Worm (Caenorhabditis elegans) whole organism, L1 larva: ENCODE measurements around the gene sre-27.

Experiments
- C34B4.2 ChIP-seq: sonication (generic microtip); optimal IDR thresholded peaks from 2 replicates; lab custom pipeline; 2017; ENCODE audit warnings: mild to moderate bottlenecking, missing genetic modification characterization, missing compliant biosample characterization
- Y116A8C.19 ChIP-seq: sonication (generic microtip); optimal IDR thresholded peaks from 2 replicates; lab custom pipeline; 2016; ENCODE audit warnings: missing compliant biosample characterization, missing genetic modification characterization, borderline replicate concordance
- aha-1 ChIP-seq: fragments of 150-350 bp; optimal IDR thresholded peaks from 2 replicates; lab custom pipeline; 2014; ENCODE audit warnings: missing biosample characterization, missing genetic modification characterization
- ama-1 ChIP-seq: fragments of 150-350 bp; optimal IDR thresholded peaks from 2 replicates; lab custom pipeline; 2014
- ceh-63 ChIP-seq: fragments of 200-800 bp; sonication (Bioruptor generic); optimal IDR thresholded peaks from 2 replicates; lab custom pipeline; 2018; ENCODE audit warnings: mild to moderate bottlenecking, missing genetic modification characterization, missing compliant biosample characterization
- ceh-8 ChIP-seq: fragments of 200-800 bp; sonication (Bioruptor generic); optimal IDR thresholded peaks from 2 replicates; lab custom pipeline; 2018; ENCODE audit warnings: mild to moderate bottlenecking, missing genetic modification characterization, moderate library complexity, missing compliant biosample characterization
- ceh-82 ChIP-seq, 3 experiments: fragments of 150-350 bp in 1 of 3; sonication (generic microtip) in 2 of 3; optimal IDR thresholded peaks; 2 replicates each; lab custom pipeline; 2014 to 2017; ENCODE audit warnings: missing biosample characterization in 3 of 3, missing genetic modification characterization in 3 of 3
- dsc-1 ChIP-seq: sonication (generic microtip); optimal IDR thresholded peaks from 2 replicates; lab custom pipeline; 2016; ENCODE audit warnings: mild to moderate bottlenecking, missing genetic modification characterization, missing compliant biosample characterization
- efl-1 ChIP-seq, 4 experiments: fragments of 150-350 bp; optimal IDR thresholded peaks in 3 of 4; peaks in 1 of 4; 1 replicate in 1 of 4; 2 replicates in 3 of 4; lab custom pipeline; 2014; ENCODE audit warnings: missing biosample characterization in 2 of 4, missing genetic modification characterization in 2 of 4, missing genetic modification reagents in 2 of 4
- ets-5 ChIP-seq: fragments of 200-800 bp; sonication (Bioruptor generic); IDR thresholded peaks from 2 replicates; pipeline ENCODE4 v1.3.6; 2022; ENCODE audit warnings: missing genetic modification characterization, missing compliant biosample characterization
- fkh-10 ChIP-seq: sonication (generic microtip); optimal IDR thresholded peaks from 2 replicates; lab custom pipeline; 2017; ENCODE audit warnings: missing biosample characterization, missing genetic modification reagents, missing genetic modification characterization
- fkh-4 ChIP-seq: sonication (generic microtip); optimal IDR thresholded peaks from 2 replicates; lab custom pipeline; 2016; ENCODE audit warnings: missing compliant biosample characterization, missing genetic modification characterization, borderline replicate concordance
- fkh-8 ChIP-seq: sonication (generic microtip); optimal IDR thresholded peaks from 2 replicates; lab custom pipeline; 2016; ENCODE audit warnings: mild to moderate bottlenecking, missing genetic modification characterization, missing compliant biosample characterization
- grh-1 ChIP-seq: fragments of 200-800 bp; sonication (Bioruptor generic); IDR thresholded peaks from 2 replicates; pipeline ENCODE4 v1.3.6; 2022; ENCODE audit warnings: missing genetic modification reagents, missing genetic modification characterization, missing compliant biosample characterization
- hlh-4 ChIP-seq: sonication (generic microtip); optimal IDR thresholded peaks from 2 replicates; lab custom pipeline; 2016; ENCODE audit warnings: mild to moderate bottlenecking, missing genetic modification characterization, missing compliant biosample characterization
- isw-1 ChIP-seq: fragments of 200-800 bp; sonication (Bioruptor generic); IDR thresholded peaks from 2 replicates; pipeline ENCODE4 v1.3.6; 2022; ENCODE audit warnings: missing genetic modification characterization, missing compliant biosample characterization
- lin-13 ChIP-seq: fragments of 150-350 bp; optimal IDR thresholded peaks from 2 replicates; lab custom pipeline; 2014; ENCODE audit warnings: missing biosample characterization, missing genetic modification reagents, missing genetic modification characterization
- lin-14 ChIP-seq: fragments of 200-800 bp; sonication (Bioruptor generic); optimal IDR thresholded peaks from 2 replicates; lab custom pipeline; 2018; ENCODE audit warnings: mild to moderate bottlenecking, missing genetic modification characterization, moderate library complexity, missing compliant biosample characterization
- lin-15B ChIP-seq: fragments of 150-350 bp; sonication (generic microtip); optimal IDR thresholded peaks from 3 replicates; lab custom pipeline; 2014; ENCODE audit warnings: missing biosample characterization, missing genetic modification characterization
- lin-35 ChIP-seq, 2 experiments: fragments of 150-350 bp; optimal IDR thresholded peaks; 2 replicates each; lab custom pipeline; 2014; ENCODE audit warnings: missing biosample characterization in 2 of 2, missing genetic modification characterization in 2 of 2, missing genetic modification reagents in 2 of 2
- mab-9 ChIP-seq: fragments of 200-800 bp; sonication (Bioruptor generic); IDR thresholded peaks from 2 replicates; pipeline ENCODE4 v1.3.6; 2022; ENCODE audit warnings: missing genetic modification reagents, missing genetic modification characterization, missing compliant biosample characterization
- nhr-237 ChIP-seq: fragments of 150-350 bp; optimal IDR thresholded peaks from 2 replicates; lab custom pipeline; 2014; ENCODE audit warnings: missing biosample characterization, missing genetic modification characterization
- nhr-71 ChIP-seq: sonication (generic microtip); optimal IDR thresholded peaks from 2 replicates; lab custom pipeline; 2016; ENCODE audit warnings: mild to moderate bottlenecking, missing genetic modification characterization, moderate library complexity, missing compliant biosample characterization
- nhr-76 ChIP-seq: sonication (generic microtip); optimal IDR thresholded peaks from 2 replicates; lab custom pipeline; 2017; ENCODE audit warnings: missing biosample characterization, missing genetic modification characterization
- nhr-77 ChIP-seq: fragments of 150-350 bp; optimal IDR thresholded peaks from 2 replicates; lab custom pipeline; 2014; ENCODE audit warnings: missing biosample characterization, missing genetic modification characterization
- nhr-84 ChIP-seq: sonication (generic microtip); optimal IDR thresholded peaks from 2 replicates; lab custom pipeline; 2017; ENCODE audit warnings: missing biosample characterization, missing genetic modification characterization
- pag-3 ChIP-seq: sonication (generic microtip); optimal IDR thresholded peaks from 2 replicates; lab custom pipeline; 2017; ENCODE audit warnings: missing genetic modification characterization, mild to moderate bottlenecking, missing compliant biosample characterization, antibody characterized with exemption, borderline replicate concordance; ENCODE audit not compliant: insufficient read depth
- pqm-1 ChIP-seq: sonication (generic microtip); optimal IDR thresholded peaks from 3 replicates; lab custom pipeline; 2017; ENCODE audit warnings: missing biosample characterization, missing genetic modification characterization
- rnt-1 ChIP-seq: sonication (generic microtip); optimal IDR thresholded peaks from 2 replicates; lab custom pipeline; 2016; ENCODE audit warnings: mild to moderate bottlenecking, missing genetic modification characterization, moderate library complexity, missing compliant biosample characterization
- snpc-4 ChIP-seq: fragments of 150-350 bp; optimal IDR thresholded peaks from 2 replicates; lab custom pipeline; 2014; ENCODE audit warnings: missing biosample characterization, missing genetic modification characterization
- tlp-1 ChIP-seq: fragments of 150-350 bp; optimal IDR thresholded peaks from 2 replicates; lab custom pipeline; 2014; ENCODE audit warnings: missing biosample characterization, missing genetic modification characterization
- unc-130 ChIP-seq: fragments of 150-350 bp; optimal IDR thresholded peaks from 2 replicates; lab custom pipeline; 2017; ENCODE audit warnings: missing biosample characterization, missing genetic modification characterization, inconsistent platforms
- xbp-1 ChIP-seq: sonication (generic microtip); optimal IDR thresholded peaks from 2 replicates; lab custom pipeline; 2016; ENCODE audit warnings: missing genetic modification characterization, missing compliant biosample characterization
- zag-1 ChIP-seq: fragments of 150-350 bp; optimal IDR thresholded peaks from 2 replicates; lab custom pipeline; 2014; ENCODE audit warnings: missing biosample characterization, missing genetic modification characterization
- ztf-11 ChIP-seq, 2 experiments: sonication (generic microtip); optimal IDR thresholded peaks; 2 replicates each; lab custom pipeline; 2016 to 2017; ENCODE audit warnings: missing genetic modification characterization in 2 of 2, missing biosample characterization in 1 of 2, missing compliant biosample characterization in 1 of 2
- ztf-4 ChIP-seq: fragments of 150-350 bp; optimal IDR thresholded peaks from 2 replicates; lab custom pipeline; 2014; ENCODE audit warnings: missing biosample characterization, missing genetic modification characterization

sre-27 gene

DNA sequence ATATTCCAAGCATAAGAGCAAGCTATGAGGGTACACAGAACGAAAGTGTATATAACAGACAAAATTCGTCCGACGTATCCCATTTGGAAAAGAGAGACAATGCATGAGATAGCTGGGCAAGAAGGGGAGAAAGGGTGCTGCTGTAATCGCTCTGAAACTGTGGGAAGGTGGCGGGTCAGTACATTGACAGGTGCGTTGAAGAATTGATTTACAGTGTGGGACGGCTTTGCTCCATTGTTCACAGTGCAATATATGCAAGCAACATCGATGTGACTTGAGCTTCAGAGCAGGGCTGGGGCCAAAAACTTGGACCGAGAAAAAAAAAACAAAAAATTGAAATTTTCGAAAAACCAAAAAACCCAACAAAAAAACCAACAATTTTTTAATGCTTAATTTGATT, 7.3 kb downstream of the sre-27 start, which contains the start of gene F57G9.3:
Gene F57G9.3, minus strand, starts transcription at position 101 of the 400 bp plus-strand sequence.
- TF ChIP-seq ztf-11 (tag; optimal IDR thresholded peaks at IDR 0.05; lab: Kevin White, UChicago) (no peak), tlp-1 (no peak), hlh-4 (tag; lab: Kevin White, UChicago) (no peak), fkh-10 (GFP tag; lab: Kevin White, UChicago) (no peak), snpc-4 (tag; lab: Kevin White, UChicago) (no peak), fkh-4 (tag; lab: Kevin White, UChicago) (no peak), xbp-1 (tag; lab: Kevin White, UChicago) (no peak), ceh-63 (GFP tag; lab: Kevin White, UChicago) (no peak), fkh-8 (no peak), nhr-84 (no peak), lin-35 (GFP tag; optimal IDR thresholded peaks at IDR 0.05; lab: Kevin White, UChicago) (no peak), grh-1 (GFP tag; lab: Robert Waterston, UW) (no peak), lin-15B (tag; lab: Kevin White, UChicago) (no peak), unc-130 (tag; lab: Kevin White, UChicago) (no peak), isw-1 (GFP tag; lab: Robert Waterston, UW) (no peak), rnt-1 (tag; lab: Kevin White, UChicago) (no peak), ztf-4 (tag; lab: Kevin White, UChicago) (no peak), aha-1 (no peak), ceh-82 (tag; optimal IDR thresholded peaks at IDR 0.05; lab: Kevin White, UChicago) (no peak)
- TF ChIP-seq, all 84 proteins: peak for 0

DNA sequence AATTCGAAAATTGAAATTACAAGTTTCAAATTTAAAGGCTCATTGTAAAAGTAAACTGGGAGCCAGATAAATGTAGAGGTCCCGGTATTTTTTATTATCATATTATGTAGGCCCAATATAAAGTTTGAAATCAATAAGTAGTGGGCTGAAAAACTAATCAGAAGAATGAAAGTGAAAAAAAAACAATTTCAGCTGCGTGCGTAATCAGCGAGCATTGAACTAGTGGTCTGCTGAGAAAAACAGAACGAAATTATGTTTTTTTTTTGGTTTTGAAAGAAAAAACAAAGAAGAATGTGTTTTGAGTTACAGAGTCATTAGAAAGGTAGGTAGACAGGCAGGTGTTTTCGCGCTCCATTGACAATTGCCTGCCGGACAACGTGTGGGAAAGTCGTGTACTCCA, 8.7 kb downstream of the sre-27 start, which contains the start of gene sre-31:
Gene sre-31, minus strand, starts transcription at position 101 of the 400 bp plus-strand sequence.
- TF ChIP-seq ceh-8 (no peak), lin-13 (GFP tag; lab: Kevin White, UChicago) (no peak), nhr-77 (no peak), isw-1 (GFP tag; lab: Robert Waterston, UW) (no peak)
- TF ChIP-seq, all 84 proteins: peak for 0

DNA sequence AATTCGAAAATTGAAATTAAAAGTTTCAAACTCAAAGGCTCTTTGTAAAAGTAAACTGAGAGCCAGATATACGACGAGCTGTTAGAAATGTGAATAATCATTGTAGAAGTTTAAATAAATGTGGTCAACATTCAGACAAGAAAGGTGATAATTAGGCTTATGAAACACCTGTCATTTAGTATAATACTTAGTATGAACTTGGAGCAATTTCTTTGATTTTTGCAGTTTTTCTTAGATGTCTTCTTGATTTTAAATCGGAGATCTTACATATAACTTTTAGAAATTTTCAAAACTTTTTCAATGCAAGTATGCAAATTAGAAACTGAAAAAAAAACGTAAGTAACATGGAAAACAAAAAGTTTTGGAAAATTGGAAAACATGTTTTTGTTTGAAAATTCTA, 11.0 kb downstream of the sre-27 start, which contains the start of gene sre-30:
Gene sre-30, minus strand, starts transcription at position 101 of the 400 bp plus-strand sequence.
- no peak for TF ChIP-seq zag-1
- TF ChIP-seq dsc-1 (tag; lab: Kevin White, UChicago): no peak
- no peak for TF ChIP-seq pqm-1
- no peak for TF ChIP-seq efl-1 (optimal IDR thresholded peaks at IDR 0.05; lab: Kevin White, UChicago)
- TF ChIP-seq efl-1 (GFP tag; optimal IDR thresholded peaks at IDR 0.05 in 1 of 2; lab: Kevin White, UChicago): peak in 1 of 2 experiments; percentile 55

DNA sequence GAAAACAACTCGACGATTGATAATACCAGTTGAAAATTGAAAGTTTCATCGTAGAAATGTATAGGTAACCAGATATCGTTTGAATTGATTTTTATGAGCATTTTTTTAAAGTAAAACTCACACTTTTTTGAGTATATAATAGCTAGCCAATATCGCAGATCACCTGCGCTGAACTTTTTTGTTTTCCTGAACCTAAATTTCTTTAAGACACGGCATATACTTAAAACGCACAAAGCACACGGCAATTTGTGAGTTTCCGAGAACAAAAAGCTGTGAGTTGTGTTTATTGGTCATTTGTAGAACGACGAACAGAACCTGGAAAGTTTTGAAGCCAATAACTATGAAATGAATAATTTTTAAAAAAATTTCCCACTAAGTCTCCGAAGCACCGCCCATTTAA, 15.6 kb downstream of the sre-27 start, which contains the start of gene sre-29:
Gene sre-29, minus strand, starts transcription at position 101 of the 400 bp plus-strand sequence.
- TF ChIP-seq xbp-1 (tag; lab: Kevin White, UChicago): no peak
- no peak for TF ChIP-seq ets-5 (GFP tag; lab: Robert Waterston, UW)
- TF ChIP-seq ama-1 (lab: Kevin White, UChicago): no peak
- no peak for TF ChIP-seq C34B4.2 (tag; lab: Kevin White, UChicago)
- TF ChIP-seq nhr-84: no peak
- no peak for TF ChIP-seq lin-14 (GFP tag; lab: Kevin White, UChicago)
- no peak for TF ChIP-seq pqm-1
- no peak for TF ChIP-seq nhr-76 (tag; lab: Kevin White, UChicago)
- no peak for TF ChIP-seq nhr-237
- no peak for TF ChIP-seq ceh-82 (tag; optimal IDR thresholded peaks at IDR 0.05; lab: Kevin White, UChicago)
- TF ChIP-seq nhr-71 (tag; lab: Kevin White, UChicago): no peak
- TF ChIP-seq Y116A8C.19 (tag; lab: Kevin White, UChicago): no peak
- TF ChIP-seq pag-3: no peak
- TF ChIP-seq mab-9 (GFP tag; lab: Robert Waterston, UW): no peak
- TF ChIP-seq ztf-4 (tag; lab: Kevin White, UChicago): no peak
